Fruit fly (Drosophila melanogaster): ENCODE results near the gene CG31998.

The CG31998 gene

dm6 chr4:210011-210649 is 4.4 kb upstream of the CG31998 start, which contains the start of gene Crk (continued):
- TF ChIP-seq CG17361 (GFP tag; IDR thresholded peaks at IDR 0.05) (no peak), HLH4C (GFP tag; IDR thresholded peaks at IDR 0.05; ENCODE audit: partially characterized antibody) (no peak), CG18262 (tag; optimal IDR thresholded peaks at IDR 0.05) (no peak), B-H1 (GFP tag; IDR thresholded peaks at IDR 0.05) (no peak), tap (tag; optimal IDR thresholded peaks at IDR 0.05) (no peak), C15 (GFP tag; IDR thresholded peaks at IDR 0.05) (no peak), lbe (GFP tag; optimal IDR thresholded peaks at IDR 0.05) (peak; percentile 28), Vsx1 (GFP tag; optimal IDR thresholded peaks at IDR 0.05) (no peak), chm (GFP tag; IDR thresholded peaks at IDR 0.05) (no peak), fu2 (GFP tag; optimal IDR thresholded peaks at IDR 0.05) (no peak), pzg (GFP tag; optimal IDR thresholded peaks at IDR 0.05) (peak; percentile 87), Dip3 (GFP tag; optimal IDR thresholded peaks at IDR 0.05) (peak; percentile 10), Ets97D (GFP tag; optimal IDR thresholded peaks at IDR 0.05) (peak; percentile 68), CG11398 (GFP tag; optimal IDR thresholded peaks at IDR 0.05) (no peak), Med (GFP tag) (peak; percentile 61), Atf3 (GFP tag; optimal IDR thresholded peaks at IDR 0.05) (no peak), mld (GFP tag; IDR thresholded peaks at IDR 0.05; ENCODE audit: partially characterized antibody) (no peak), ci (GFP tag; IDR thresholded peaks at IDR 0.05) (no peak), CG12942 (GFP tag; optimal IDR thresholded peaks at IDR 0.05) (peak; percentile 6), CG7372 (GFP tag; IDR thresholded peaks at IDR 0.05) (no peak), Abd-B (GFP tag; optimal IDR thresholded peaks at IDR 0.05) (no peak), H2.0 (GFP tag; IDR thresholded peaks at IDR 0.05) (no peak), CG10654 (GFP tag; optimal IDR thresholded peaks at IDR 0.05) (no peak), ara (GFP tag; IDR thresholded peaks at IDR 0.05) (no peak), CG2202 (tag; optimal IDR thresholded peaks at IDR 0.05) (no peak), cad (GFP tag; optimal IDR thresholded peaks at IDR 0.05) (no peak), CG3407 (GFP tag; optimal IDR thresholded peaks at IDR 0.05) (no peak), MTF-1 (GFP tag; optimal IDR thresholded peaks at IDR 0.05; ENCODE audit: borderline replicate concordance) (no peak), Chrac-16 (GFP tag; optimal IDR thresholded peaks at IDR 0.05) (no peak), Max (GFP tag; optimal IDR thresholded peaks at IDR 0.05) (no peak), CG12155 (GFP tag; optimal IDR thresholded peaks at IDR 0.05) (no peak), CTCF (GFP tag; optimal IDR thresholded peaks at IDR 0.05) (no peak), CG9215 (GFP tag; IDR thresholded peaks at IDR 0.05) (no peak), CG15011 (GFP tag; optimal IDR thresholded peaks at IDR 0.05) (no peak), pita (GFP tag; optimal IDR thresholded peaks at IDR 0.05) (no peak), CG7745 (tag; optimal IDR thresholded peaks at IDR 0.05) (no peak), Oli (tag; optimal IDR thresholded peaks at IDR 0.05) (no peak), CG8765 (GFP tag; IDR thresholded peaks at IDR 0.05) (no peak), hb (GFP tag; IDR thresholded peaks at IDR 0.05; ENCODE audit: partially characterized antibody) (no peak), CG31365 (tag; optimal IDR thresholded peaks at IDR 0.05) (no peak), CG9797 (GFP tag; optimal IDR thresholded peaks at IDR 0.05) (no peak), CG7357 (GFP tag; IDR thresholded peaks at IDR 0.05) (peak; percentile 98), CG16813 (GFP tag; IDR thresholded peaks at IDR 0.05; ENCODE audit: partially characterized antibody) (no peak; the same call in 1 of the 3 replicates), CG4854 (GFP tag; optimal IDR thresholded peaks at IDR 0.05) (no peak), Doc2 (GFP tag; IDR thresholded peaks at IDR 0.05) (no peak), CG11456 (GFP tag; IDR thresholded peaks at IDR 0.05) (no peak), CG10274 (GFP tag; optimal IDR thresholded peaks at IDR 0.05) (no peak), croc (GFP tag; conservative IDR thresholded peaks at IDR 0.05) (no peak), CG11560 (tag; IDR thresholded peaks at IDR 0.05) (no peak), Elba2 (GFP tag; optimal IDR thresholded peaks at IDR 0.05) (no peak), CG1647 (GFP tag; optimal IDR thresholded peaks at IDR 0.05) (no peak), Mad (GFP tag; optimal IDR thresholded peaks at IDR 0.05) (peak; percentile 19)
